Worm (Caenorhabditis elegans) whole organism, L4 larva: ENCODE data around the gene B0244.17.
A peak's percentile ranks its signal among the peaks of the same experiment; 100 is the strongest.

ENCODE experiments used
- F44E2.7 ChIP-seq: fragments of 200-800 bp; sonication (Bioruptor generic); IDR thresholded peaks from 2 replicates; pipeline ENCODE4 v2.1.2; 2022; ENCODE audit warnings: missing genetic modification characterization, missing compliant biosample characterization
- F49E8.2 ChIP-seq: sonication (generic microtip); optimal IDR thresholded peaks from 2 replicates; lab custom pipeline; 2016; ENCODE audit warnings: missing compliant biosample characterization, mild to moderate bottlenecking, missing genetic modification characterization, borderline replicate concordance
- R02D3.7 ChIP-seq: fragments of 150-350 bp; sonication (generic microtip); optimal IDR thresholded peaks from 3 replicates; lab custom pipeline; 2014; ENCODE audit warnings: missing biosample characterization, missing genetic modification characterization
- T20F7.1 ChIP-seq: fragments of 200-800 bp; sonication (Bioruptor generic); optimal IDR thresholded peaks from 2 replicates; lab custom pipeline; 2018; ENCODE audit warnings: mild to moderate bottlenecking, missing genetic modification characterization, missing compliant biosample characterization
- T26A8.4 ChIP-seq: fragments of 200-800 bp; sonication (Bioruptor generic); IDR thresholded peaks from 2 replicates; pipeline ENCODE4 v1.3.6; 2022; ENCODE audit warnings: missing genetic modification characterization, missing compliant biosample characterization
- Y75B8A.6 ChIP-seq: fragments of 200-800 bp; sonication (Bioruptor generic); IDR thresholded peaks from 2 replicates; pipeline ENCODE4 v1.3.6; 2022; ENCODE audit warnings: missing genetic modification reagents, missing genetic modification characterization, missing compliant biosample characterization
- ZK337.2 ChIP-seq: fragments of 200-800 bp; sonication (Bioruptor generic); IDR thresholded peaks from 2 replicates; pipeline ENCODE4 v1.3.6; 2022; ENCODE audit warnings: missing genetic modification reagents, missing genetic modification characterization, missing compliant biosample characterization
- ZK546.5 ChIP-seq, 2 experiments: sonication (generic microtip); optimal IDR thresholded peaks; 2 replicates each; lab custom pipeline; 2017; ENCODE audit warnings: missing biosample characterization in 2 of 2, missing genetic modification characterization in 2 of 2
- aha-1 ChIP-seq: fragments of 150-350 bp; peaks from one replicate; lab custom pipeline; 2014; ENCODE audit warnings: missing biosample characterization, missing genetic modification characterization
- aly-2 ChIP-seq: sonication (generic microtip); optimal IDR thresholded peaks from 2 replicates; lab custom pipeline; 2018; ENCODE audit warnings: missing biosample characterization, missing genetic modification characterization
- ceh-44 ChIP-seq: fragments of 200-800 bp; sonication (Bioruptor generic); IDR thresholded peaks from 2 replicates; pipeline ENCODE4 v1.3.6; 2022; ENCODE audit warnings: missing genetic modification reagents, missing genetic modification characterization, missing compliant biosample characterization
- ceh-82 ChIP-seq: sonication (generic microtip); optimal IDR thresholded peaks from 2 replicates; lab custom pipeline; 2017; ENCODE audit warnings: missing biosample characterization, missing genetic modification characterization
- ces-1 ChIP-seq: fragments of 150-350 bp; sonication (generic microtip); optimal IDR thresholded peaks from 4 replicates; lab custom pipeline; 2014; ENCODE audit warnings: missing biosample characterization, missing genetic modification reagents, missing genetic modification characterization
- daf-12 ChIP-seq: fragments of 150-350 bp; optimal IDR thresholded peaks from 2 replicates; lab custom pipeline; 2014; ENCODE audit warnings: missing biosample characterization, missing genetic modification reagents, missing genetic modification characterization
- daf-16 ChIP-seq, 3 experiments: sonication (generic microtip); optimal IDR thresholded peaks; 2 replicates each; lab custom pipeline; 2016 to 2017; ENCODE audit warnings: missing genetic modification characterization in 3 of 3, missing genetic modification reagents in 3 of 3, mild to moderate bottlenecking in 2 of 3, missing compliant biosample characterization in 2 of 3, missing biosample characterization in 1 of 3, moderate library complexity in 1 of 3
- daf-8 ChIP-seq: fragments of 200-800 bp; sonication (Bioruptor generic); IDR thresholded peaks from 2 replicates; pipeline ENCODE4 v1.3.6; 2022; ENCODE audit warnings: missing genetic modification characterization, missing compliant biosample characterization
- dmd-8 ChIP-seq: fragments of 200-800 bp; sonication (Bioruptor generic); IDR thresholded peaks from 2 replicates; pipeline ENCODE4 v1.3.6; 2022; ENCODE audit warnings: missing genetic modification characterization, missing compliant biosample characterization
- dmd-9 ChIP-seq: fragments of 200-800 bp; sonication (Bioruptor generic); IDR thresholded peaks from 2 replicates; pipeline ENCODE4 v1.3.6; 2022; ENCODE audit warnings: missing genetic modification reagents, missing genetic modification characterization, missing compliant biosample characterization
- dpl-1 ChIP-seq: fragments of 150-350 bp; optimal IDR thresholded peaks from 2 replicates; lab custom pipeline; 2014; ENCODE audit warnings: missing biosample characterization, missing genetic modification reagents, missing genetic modification characterization
- duxl-1 ChIP-seq: sonication (generic microtip); optimal IDR thresholded peaks from 2 replicates; lab custom pipeline; 2016; ENCODE audit warnings: mild to moderate bottlenecking, missing genetic modification characterization, moderate library complexity, missing compliant biosample characterization; ENCODE audit not compliant: poor library complexity
- dve-1 ChIP-seq: sonication (generic microtip); optimal IDR thresholded peaks from 2 replicates; lab custom pipeline; 2017; ENCODE audit warnings: antibody characterized with exemption, mild to moderate bottlenecking, missing genetic modification characterization, missing compliant biosample characterization; ENCODE audit not compliant: insufficient read depth
- egl-27 ChIP-seq: sonication (generic microtip); optimal IDR thresholded peaks from 3 replicates; lab custom pipeline; 2017; ENCODE audit warnings: missing biosample characterization, missing genetic modification reagents, missing genetic modification characterization
- fkh-10 ChIP-seq: fragments of 150-350 bp; optimal IDR thresholded peaks from 2 replicates; lab custom pipeline; 2014; ENCODE audit warnings: missing biosample characterization, missing genetic modification reagents, missing genetic modification characterization
- fos-1 ChIP-seq: fragments of 150-350 bp; optimal IDR thresholded peaks from 2 replicates; lab custom pipeline; 2014; ENCODE audit warnings: missing biosample characterization, missing genetic modification characterization
- hif-1 ChIP-seq, 2 experiments: sonication (generic microtip); optimal IDR thresholded peaks; 2 replicates each; lab custom pipeline; 2016 to 2017; ENCODE audit warnings: missing compliant biosample characterization in 2 of 2, missing genetic modification characterization in 2 of 2, missing genetic modification reagents in 2 of 2, missing genotype in 2 of 2, mild to moderate bottlenecking in 1 of 2
- jun-1 ChIP-seq: fragments of 150-350 bp; optimal IDR thresholded peaks from 2 replicates; lab custom pipeline; 2014; ENCODE audit warnings: missing biosample characterization, missing genetic modification reagents, missing genetic modification characterization
- lim-7 ChIP-seq: fragments of 200-800 bp; sonication (Bioruptor generic); IDR thresholded peaks from 2 replicates; pipeline ENCODE4 v1.3.6; 2022; ENCODE audit warnings: missing genetic modification characterization, missing compliant biosample characterization
- lin-13 ChIP-seq: fragments of 150-350 bp; optimal IDR thresholded peaks from 2 replicates; lab custom pipeline; 2014; ENCODE audit warnings: missing biosample characterization, missing genetic modification reagents, missing genetic modification characterization
- lsy-2 ChIP-seq, 2 experiments: fragments of 150-350 bp in 1 of 2; sonication (generic microtip) in 1 of 2; optimal IDR thresholded peaks; 2 replicates each; lab custom pipeline; 2014 to 2017; ENCODE audit warnings: missing biosample characterization in 2 of 2, missing genetic modification characterization in 2 of 2
- mdl-1 ChIP-seq, 2 experiments: fragments of 150-350 bp in 1 of 2; sonication (generic microtip) in 1 of 2; optimal IDR thresholded peaks; 2 replicates each; lab custom pipeline; 2014 to 2017; ENCODE audit warnings: missing biosample characterization in 2 of 2, missing genetic modification characterization in 2 of 2
- mxl-2 ChIP-seq: fragments of 200-800 bp; sonication (Bioruptor generic); conservative IDR thresholded peaks from 2 replicates; pipeline ENCODE4 v1.3.6; 2022; ENCODE audit warnings: missing genetic modification reagents, missing genetic modification characterization, missing compliant biosample characterization
- nhr-10 ChIP-seq: fragments of 150-350 bp; optimal IDR thresholded peaks from 2 replicates; lab custom pipeline; 2014; ENCODE audit warnings: missing biosample characterization, missing genetic modification characterization
- nhr-11 ChIP-seq: fragments of 150-350 bp; optimal IDR thresholded peaks from 2 replicates; lab custom pipeline; 2014; ENCODE audit warnings: missing biosample characterization, missing genetic modification characterization
- nhr-111 ChIP-seq: fragments of 200-800 bp; sonication (Bioruptor generic); optimal IDR thresholded peaks from 2 replicates; lab custom pipeline; 2018; ENCODE audit warnings: mild to moderate bottlenecking, missing genetic modification characterization, missing compliant biosample characterization
- nhr-25 ChIP-seq: sonication (generic microtip); optimal IDR thresholded peaks from 2 replicates; lab custom pipeline; 2017; ENCODE audit warnings: missing genetic modification characterization, mild to moderate bottlenecking, missing compliant biosample characterization, antibody characterized with exemption, moderate library complexity, borderline replicate concordance; ENCODE audit not compliant: insufficient read depth
- nhr-28 ChIP-seq: fragments of 150-350 bp; optimal IDR thresholded peaks from 2 replicates; lab custom pipeline; 2014; ENCODE audit warnings: missing biosample characterization, missing genetic modification characterization
- nhr-42 ChIP-seq: fragments of 200-800 bp; sonication (Bioruptor generic); IDR thresholded peaks from 2 replicates; pipeline ENCODE4 v1.3.6; 2022; ENCODE audit warnings: missing genetic modification characterization, missing compliant biosample characterization
- nhr-76 ChIP-seq: fragments of 150-350 bp; optimal IDR thresholded peaks from 2 replicates; lab custom pipeline; 2014; ENCODE audit warnings: missing biosample characterization, missing genetic modification characterization
- nhr-77 ChIP-seq: fragments of 150-350 bp; optimal IDR thresholded peaks from 2 replicates; lab custom pipeline; 2014; ENCODE audit warnings: missing biosample characterization, missing genetic modification characterization
- php-3 ChIP-seq: fragments of 200-800 bp; sonication (Bioruptor generic); IDR thresholded peaks from 2 replicates; pipeline ENCODE4 v1.3.6; 2022; ENCODE audit warnings: missing genetic modification reagents, missing genetic modification characterization, missing compliant biosample characterization
- rbr-2 ChIP-seq: sonication (generic microtip); optimal IDR thresholded peaks from 2 replicates; lab custom pipeline; 2016; ENCODE audit warnings: missing genotype, missing genetic modification characterization, missing compliant biosample characterization
- sdz-12 ChIP-seq: fragments of 200-800 bp; sonication (Bioruptor generic); optimal IDR thresholded peaks from 2 replicates; lab custom pipeline; 2018; ENCODE audit warnings: mild to moderate bottlenecking, missing genetic modification characterization, missing compliant biosample characterization
- skn-1 ChIP-seq: fragments of 150-350 bp; optimal IDR thresholded peaks from 2 replicates; lab custom pipeline; 2014; ENCODE audit warnings: missing biosample characterization, missing genetic modification characterization
- zag-1 ChIP-seq: fragments of 150-350 bp; optimal IDR thresholded peaks from 2 replicates; lab custom pipeline; 2014; ENCODE audit warnings: missing biosample characterization, missing genetic modification characterization
- zfp-2 ChIP-seq: sonication (generic microtip); optimal IDR thresholded peaks from 2 replicates; lab custom pipeline; 2016; ENCODE audit warnings: mild to moderate bottlenecking, missing genetic modification characterization, missing compliant biosample characterization
- zip-11 ChIP-seq: fragments of 200-800 bp; sonication (Bioruptor generic); IDR thresholded peaks from 2 replicates; pipeline ENCODE4 v1.3.6; 2022; ENCODE audit warnings: missing genetic modification characterization, missing compliant biosample characterization
- zip-2 ChIP-seq: fragments of 150-350 bp; optimal IDR thresholded peaks from 2 replicates; lab custom pipeline; 2014; ENCODE audit warnings: missing biosample characterization, missing genetic modification characterization
- ztf-11 ChIP-seq: fragments of 150-350 bp; optimal IDR thresholded peaks from 2 replicates; lab custom pipeline; 2014; ENCODE audit warnings: missing biosample characterization, missing genetic modification characterization

The B0244.17 gene

ce11 chrIII:5705228-5705888 is 27.7 kb upstream of the B0244.17 start, which contains the start of gene swp-1 (continued):
- TF ChIP-seq F44E2.7 (GFP tag; lab: Robert Waterston, UW) (no peak), duxl-1 (tag; lab: Kevin White, UChicago) (no peak), jun-1 (tag; lab: Kevin White, UChicago) (no peak), zip-2 (tag; lab: Kevin White, UChicago) (no peak), nhr-77 (no peak), F49E8.2 (tag; lab: Kevin White, UChicago) (peak; percentile 70), daf-8 (no peak), dmd-9 (GFP tag; lab: Robert Waterston, UW) (no peak), nhr-11 (tag; lab: Kevin White, UChicago) (no peak), T20F7.1 (GFP tag; lab: Kevin White, UChicago) (no peak), aha-1 (peak; percentile 59), T26A8.4 (GFP tag; lab: Robert Waterston, UW) (no peak), fkh-10 (GFP tag; lab: Kevin White, UChicago) (no peak), nhr-111 (GFP tag; lab: Kevin White, UChicago) (no peak), skn-1 (tag; lab: Kevin White, UChicago) (no peak), nhr-28 (no peak), dve-1 (tag; lab: Kevin White, UChicago) (no peak)

- TF ChIP-seq daf-16 (GFP tag; optimal IDR thresholded peaks at IDR 0.05; lab: Kevin White, UChicago): peak in 1 of 2 experiments; percentile 38
- peak; percentile 72 for TF ChIP-seq daf-16 (tag; optimal IDR thresholded peaks at IDR 0.05; lab: Kevin White, UChicago)
- no peak for TF ChIP-seq duxl-1 (tag; lab: Kevin White, UChicago)
- 0 out of 2 replicates have a peak, but pooled peaks have one; percentile 52 for TF ChIP-seq lim-7 (GFP tag; lab: Robert Waterston, UW)
- TF ChIP-seq aly-2 (tag; lab: Kevin White, UChicago): no peak
- 0 out of 2 replicates have a peak, but pooled peaks have one; percentile 23 for TF ChIP-seq ZK337.2 (GFP tag; lab: Robert Waterston, UW)
- TF ChIP-seq egl-27 (tag; lab: Kevin White, UChicago): no peak
- TF ChIP-seq zfp-2 (tag; lab: Kevin White, UChicago): peak; percentile 70
- TF ChIP-seq nhr-76: no peak
- no peak for TF ChIP-seq mxl-2 (GFP tag; lab: Robert Waterston, UW)
- peak; percentile 94 for TF ChIP-seq dve-1 (tag; lab: Kevin White, UChicago)
- no peak for TF ChIP-seq php-3 (GFP tag; lab: Robert Waterston, UW)
- TF ChIP-seq T26A8.4 (GFP tag; lab: Robert Waterston, UW): peak; percentile 84
- TF ChIP-seq ceh-44 (GFP tag; lab: Robert Waterston, UW): peak; percentile 40; the same call in 1 of the 2 replicates
- TF ChIP-seq lin-13 (GFP tag; lab: Kevin White, UChicago): peak; percentile 90
- no peak for TF ChIP-seq daf-12 (tag; lab: Kevin White, UChicago)
- no peak for TF ChIP-seq sdz-12 (GFP tag; lab: Kevin White, UChicago)
- TF ChIP-seq hif-1 (tag; optimal IDR thresholded peaks at IDR 0.05; lab: Kevin White, UChicago): peak in 1 of 2 experiments; percentile 77
- TF ChIP-seq nhr-42 (GFP tag; lab: Robert Waterston, UW): no peak
- TF ChIP-seq dmd-8: no peak
- TF ChIP-seq ces-1 (GFP tag; lab: Kevin White, UChicago): peak; percentile 63
- no peak for TF ChIP-seq ceh-82 (tag; lab: Kevin White, UChicago)
- peak; percentile 88 for TF ChIP-seq dpl-1 (GFP tag; lab: Kevin White, UChicago)
- TF ChIP-seq nhr-28: peak; percentile 83
- peak in 1 of 2 experiments; percentile 58 for TF ChIP-seq ZK546.5 (tag; optimal IDR thresholded peaks at IDR 0.05; lab: Kevin White, UChicago)
- no peak for TF ChIP-seq fos-1 (tag; lab: Kevin White, UChicago)
- TF ChIP-seq R02D3.7: peak; percentile 96
- peak; percentile 83 to 96 for TF ChIP-seq lsy-2 (tag; optimal IDR thresholded peaks at IDR 0.05; lab: Kevin White, UChicago)
- peak; percentile 83 for TF ChIP-seq rbr-2 (tag; lab: Kevin White, UChicago)
- peak; percentile 36 for TF ChIP-seq nhr-25 (tag; lab: Kevin White, UChicago)
- no peak for TF ChIP-seq zip-11 (GFP tag; lab: Robert Waterston, UW)
- no peak for TF ChIP-seq Y75B8A.6 (GFP tag; lab: Robert Waterston, UW)
- no peak for TF ChIP-seq ztf-11
- no peak for TF ChIP-seq nhr-10 (tag; lab: Kevin White, UChicago)
- TF ChIP-seq zag-1 (tag; lab: Kevin White, UChicago): no peak
- TF ChIP-seq mdl-1 (tag; optimal IDR thresholded peaks at IDR 0.05; lab: Kevin White, UChicago): peak in 1 of 2 experiments; percentile 71
These were observed 26.9 kb upstream of the B0244.17 start, which contains the start of gene rpl-23 for ce11 chrIII:5706077-5706627. Gene rpl-23, minus strand, starts transcription at chrIII:5706127.
